Fruit fly (Drosophila melanogaster): ENCODE data around the gene Ir76a.

Ir76a gene

dm6 chr3L:19836375-19836937 is 37.4 kb downstream of the Ir76a start, which contains the start of gene kto (continued):
- TF ChIP-seq CG43689 (GFP tag; IDR thresholded peaks at IDR 0.05) (no peak), Max (GFP tag; optimal IDR thresholded peaks at IDR 0.05) (no peak), NK7.1 (GFP tag; optimal IDR thresholded peaks at IDR 0.05) (no peak), Med (GFP tag) (peak; percentile 71), CG6683 (GFP tag; optimal IDR thresholded peaks at IDR 0.05) (no peak), crp (GFP tag; optimal IDR thresholded peaks at IDR 0.05) (peak in 1 of 2 experiments; percentile 1), CG17328 (GFP tag; IDR thresholded peaks at IDR 0.05) (no peak), MESR4 (GFP tag; optimal IDR thresholded peaks at IDR 0.05) (peak; percentile 81), kni (GFP tag; optimal IDR thresholded peaks at IDR 0.05) (no peak), CG18764 (GFP tag; optimal IDR thresholded peaks at IDR 0.05) (no peak), pzg (GFP tag; optimal IDR thresholded peaks at IDR 0.05) (peak; percentile 68), CG12769 (tag; optimal IDR thresholded peaks at IDR 0.05) (no peak), CHES-1-like (GFP tag; optimal IDR thresholded peaks at IDR 0.05) (no peak), CG10565 (GFP tag; optimal IDR thresholded peaks at IDR 0.05) (no peak), CG12071 (GFP tag; optimal IDR thresholded peaks at IDR 0.05) (no peak), amos (GFP tag; IDR thresholded peaks at IDR 0.05; ENCODE audit: partially characterized antibody) (peak; percentile 87), CG34422 (GFP tag; IDR thresholded peaks at IDR 0.05) (no peak), CG5953 (GFP tag; IDR thresholded peaks at IDR 0.05) (no peak), HmgZ (tag; optimal IDR thresholded peaks at IDR 0.05) (peak; percentile 29), zfh1 (GFP tag; IDR thresholded peaks at IDR 0.05) (no peak), az2 (GFP tag; optimal IDR thresholded peaks at IDR 0.05) (no peak), fru (optimal IDR thresholded peaks at IDR 0.05) (no peak), lmd (GFP tag; IDR thresholded peaks at IDR 0.05) (no peak), CG9609 (GFP tag; optimal IDR thresholded peaks at IDR 0.05) (no peak), Hey (tag; optimal IDR thresholded peaks at IDR 0.05) (no peak), HLH3B (GFP tag; IDR thresholded peaks at IDR 0.05) (no peak), knrl (GFP tag; IDR thresholded peaks at IDR 0.05; ENCODE audit: partially characterized antibody) (peak; percentile 76), CG34376 (GFP tag; optimal IDR thresholded peaks at IDR 0.05) (peak; percentile 1), ftz-f1 (GFP tag; optimal IDR thresholded peaks at IDR 0.05) (no peak), CG11247 (GFP tag; IDR thresholded peaks at IDR 0.05) (no peak), CG10959 (GFP tag; IDR thresholded peaks at IDR 0.05) (no peak), CG4424 (GFP tag; optimal IDR thresholded peaks at IDR 0.05) (no peak), CG4820 (GFP tag; optimal IDR thresholded peaks at IDR 0.05) (no peak), Dll (GFP tag; IDR thresholded peaks at IDR 0.05; ENCODE audit: partially characterized antibody) (peak; percentile 91), CG33213 (GFP tag; optimal IDR thresholded peaks at IDR 0.05) (no peak), hth (optimal IDR thresholded peaks at IDR 0.05) (no peak), CG4328 (GFP tag; optimal IDR thresholded peaks at IDR 0.05) (no peak), lilli (GFP tag; optimal IDR thresholded peaks at IDR 0.05) (no peak), cwo (GFP tag; optimal IDR thresholded peaks at IDR 0.05) (no peak), Sry-δ (GFP tag; optimal IDR thresholded peaks at IDR 0.05) (peak; percentile 91), HLH4C (GFP tag; IDR thresholded peaks at IDR 0.05; ENCODE audit: partially characterized antibody) (peak; percentile 90), CG3995 (GFP tag; optimal IDR thresholded peaks at IDR 0.05) (no peak), eve (GFP tag; optimal IDR thresholded peaks at IDR 0.05) (no peak), CG14710 (tag; optimal IDR thresholded peaks at IDR 0.05) (peak; percentile 10), BtbVII (GFP tag; optimal IDR thresholded peaks at IDR 0.05) (no peak), tx (GFP tag; optimal IDR thresholded peaks at IDR 0.05) (no peak), CG4730 (GFP tag; IDR thresholded peaks at IDR 0.05) (no peak), wdn (GFP tag; IDR thresholded peaks at IDR 0.05) (no peak), ara (GFP tag; IDR thresholded peaks at IDR 0.05) (no peak), CG33557 (GFP tag; optimal IDR thresholded peaks at IDR 0.05) (no peak), gcm2 (GFP tag; optimal IDR thresholded peaks at IDR 0.05) (no peak), CG14860 (GFP tag; IDR thresholded peaks at IDR 0.05; ENCODE audit: partially characterized antibody) (peak; percentile 79)
